Worm (Caenorhabditis elegans) whole organism, early embryonic: ENCODE measurements around the gene nhr-247.

Experiments used
- B0310.2 ChIP-seq: sonication (generic microtip); optimal IDR thresholded peaks from 2 replicates; lab custom pipeline; 2016; ENCODE audit warnings: mild to moderate bottlenecking, missing genetic modification characterization, missing compliant biosample characterization
- ama-1 ChIP-seq: fragments of 150-350 bp; optimal IDR thresholded peaks from 2 replicates; lab custom pipeline; 2014
- ets-7 ChIP-seq: sonication (generic microtip); optimal IDR thresholded peaks from 2 replicates; lab custom pipeline; 2016; ENCODE audit warnings: missing genotype, missing genetic modification characterization, missing compliant biosample characterization
- hmbx-1 ChIP-seq: sonication (generic microtip); optimal IDR thresholded peaks from 2 replicates; lab custom pipeline; 2016; ENCODE audit warnings: mild to moderate bottlenecking, missing genetic modification characterization, missing compliant biosample characterization
- tbx-11 ChIP-seq: fragments of 200-800 bp; sonication (Bioruptor generic); IDR thresholded peaks from 2 replicates; pipeline ENCODE4 v1.3.6; 2022; ENCODE audit warnings: missing genetic modification characterization, missing compliant biosample characterization
- tra-4 ChIP-seq: sonication (generic microtip); optimal IDR thresholded peaks from 2 replicates; lab custom pipeline; 2017; ENCODE audit warnings: missing genetic modification characterization, missing compliant biosample characterization

DNA sequence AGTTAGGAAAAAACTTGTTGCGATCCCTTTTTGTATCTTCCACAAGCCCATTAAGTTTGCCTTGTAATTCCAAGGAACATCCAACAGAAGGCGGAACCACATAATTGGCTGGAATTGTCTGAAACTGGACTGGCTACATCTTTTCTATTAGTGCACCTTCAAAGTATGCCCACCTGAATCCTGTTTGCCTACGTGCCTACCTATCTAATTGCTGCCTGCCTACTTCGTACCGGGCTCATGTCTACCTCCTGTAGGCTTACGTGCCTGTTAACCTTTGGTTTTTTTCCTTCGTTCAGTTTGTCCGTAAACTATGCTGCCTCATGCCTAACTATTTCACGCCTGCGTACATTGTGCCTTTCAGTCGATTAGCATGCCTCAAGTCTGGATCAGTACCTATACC is 14.6 kb downstream of the nhr-247 start, which contains the start of gene wrt-7:
- TF ChIP-seq B0310.2 (no peak), ama-1 (lab: Kevin White, UChicago) (no peak), ets-7 (tag; lab: Kevin White, UChicago) (no peak), hmbx-1 (tag; lab: Kevin White, UChicago) (no peak), tbx-11 (GFP tag; lab: Robert Waterston, UW) (no peak), tra-4 (tag; lab: Kevin White, UChicago) (no peak)
